Worm (Caenorhabditis elegans): ENCODE data around the gene F53B3.5.

- TF ChIP-seq snpc-4 (tag; optimal IDR thresholded peaks at IDR 0.05), result no peak
- TF ChIP-seq bed-3 (GFP tag; optimal IDR thresholded peaks at IDR 0.05), result no peak
- TF ChIP-seq nhr-237 (tag; optimal IDR thresholded peaks at IDR 0.05), result no peak
- TF ChIP-seq ces-1 (GFP tag; optimal IDR thresholded peaks at IDR 0.05), result no peak
- no peak for TF ChIP-seq cnd-1 (tag; optimal IDR thresholded peaks at IDR 0.05)
- no peak for TF ChIP-seq ztf-11 (tag; optimal IDR thresholded peaks at IDR 0.05)
- TF ChIP-seq lin-13 (tag; optimal IDR thresholded peaks at IDR 0.05), result no peak
- TF ChIP-seq sem-2 (GFP tag; optimal IDR thresholded peaks at IDR 0.05), result no peak
Measured at ce11 chrX:2891141-2891739, 11.9 kb upstream of the F53B3.5 start, which contains the start of gene B0410.3.

Data from whole organism, mixed stage, embryonic.